Fruit fly (Drosophila melanogaster) whole organism, embryonic: ENCODE measurements around the gene synr.

Experiments used
- Blimp-1 ChIP-seq: fragments of 200-800 bp; sonication (Bioruptor generic); optimal IDR thresholded peaks from 3 replicates; lab custom pipeline; 2018; ENCODE audit warnings: missing biosample characterization, missing genetic modification characterization, mild to moderate bottlenecking, moderate library complexity, missing genetic modification reagents
- BtbVII ChIP-seq: fragments of 200-800 bp; sonication (Bioruptor generic); optimal IDR thresholded peaks from 3 replicates; lab custom pipeline; 2017; ENCODE audit warnings: missing biosample characterization, mild to moderate bottlenecking, missing genetic modification characterization
- CG10959 ChIP-seq: fragments of 200-800 bp; sonication (Bioruptor generic); IDR thresholded peaks from 2 replicates; pipeline ENCODE4 v1.3.6; 2022; ENCODE audit warnings: missing biosample characterization, missing genetic modification characterization
- CG12104 ChIP-seq: fragments of 200-800 bp; sonication (Bioruptor generic); optimal IDR thresholded peaks from 3 replicates; lab custom pipeline; 2016; ENCODE audit warnings: missing biosample characterization, missing genetic modification characterization
- CG12219 ChIP-seq: fragments of 200-800 bp; sonication (Bioruptor generic); optimal IDR thresholded peaks from 3 replicates; lab custom pipeline; 2018; ENCODE audit warnings: missing biosample characterization, mild to moderate bottlenecking, missing genetic modification characterization
- CG12299 ChIP-seq: fragments of 200-800 bp; sonication (Bioruptor generic); optimal IDR thresholded peaks from 2 replicates; lab custom pipeline; 2018; ENCODE audit warnings: missing biosample characterization, mild to moderate bottlenecking, missing genetic modification characterization
- CG13775 ChIP-seq: fragments of 200-800 bp; sonication (Bioruptor generic); optimal IDR thresholded peaks from 3 replicates; lab custom pipeline; 2017; ENCODE audit warnings: missing biosample characterization, mild to moderate bottlenecking, missing genetic modification characterization
- CG14014 ChIP-seq: fragments of 200-800 bp; sonication (Bioruptor generic); IDR thresholded peaks from 2 replicates; pipeline ENCODE4 v1.3.6; 2022; ENCODE audit warnings: missing biosample characterization, missing genetic modification characterization
- CG14667 ChIP-seq: fragments of 200-800 bp; sonication (Bioruptor generic); IDR thresholded peaks from 2 replicates; pipeline ENCODE4 v1.3.6; 2022; ENCODE audit warnings: missing biosample characterization, missing genetic modification characterization
- CG1647 ChIP-seq: fragments of 200-800 bp; sonication (Bioruptor generic); optimal IDR thresholded peaks from 3 replicates; lab custom pipeline; 2016; ENCODE audit warnings: missing biosample characterization, missing genetic modification characterization
- CG16863 ChIP-seq: fragments of 200-800 bp; sonication (Bioruptor generic); optimal IDR thresholded peaks from 3 replicates; lab custom pipeline; 2016; ENCODE audit warnings: missing biosample characterization, missing genetic modification characterization
- CG1792 ChIP-seq: fragments of 200-800 bp; sonication (Bioruptor generic); optimal IDR thresholded peaks from 2 replicates; lab custom pipeline; 2016; ENCODE audit warnings: missing biosample characterization, missing genetic modification characterization
- CG18619 ChIP-seq: fragments of 200-800 bp; sonication (Bioruptor generic); optimal IDR thresholded peaks from 3 replicates; lab custom pipeline; 2017; ENCODE audit warnings: missing biosample characterization, mild to moderate bottlenecking, missing genetic modification characterization
- CG31441 ChIP-seq: fragments of 200-800 bp; sonication (Bioruptor generic); IDR thresholded peaks from 2 replicates; pipeline ENCODE4 v1.3.6; 2022; ENCODE audit warnings: missing biosample characterization, missing genetic modification characterization
- CG32767 ChIP-seq: fragments of 200-800 bp; sonication (Bioruptor generic); IDR thresholded peaks from 2 replicates; pipeline ENCODE4 v1.3.6; 2022; ENCODE audit warnings: missing biosample characterization, missing genetic modification characterization
- CG34422 ChIP-seq: fragments of 200-800 bp; sonication (Bioruptor generic); IDR thresholded peaks from 3 replicates; pipeline ENCODE4 v1.3.6; 2022; ENCODE audit warnings: missing biosample characterization, missing genetic modification characterization
- CG6272 ChIP-seq: fragments of 200-800 bp; sonication (Bioruptor generic); IDR thresholded peaks from 2 replicates; pipeline ENCODE4 v1.3.6; 2022; ENCODE audit warnings: missing biosample characterization, missing genetic modification characterization
- CG6689 ChIP-seq: fragments of 200-800 bp; sonication (Bioruptor generic); IDR thresholded peaks from 2 replicates; pipeline ENCODE4 v1.3.6; 2022; ENCODE audit warnings: missing biosample characterization, missing genetic modification characterization
- CG7786 ChIP-seq: fragments of 200-800 bp; sonication (Bioruptor generic); optimal IDR thresholded peaks from 2 replicates; lab custom pipeline; 2016; ENCODE audit warnings: missing biosample characterization, missing genetic modification characterization
- CG8089 ChIP-seq: fragments of 200-800 bp; sonication (Bioruptor generic); optimal IDR thresholded peaks from 3 replicates; lab custom pipeline; 2016; ENCODE audit warnings: missing biosample characterization, missing genetic modification characterization
- CG9727 ChIP-seq: fragments of 200-800 bp; sonication (Bioruptor generic); optimal IDR thresholded peaks from 3 replicates; lab custom pipeline; 2017; ENCODE audit warnings: missing biosample characterization, mild to moderate bottlenecking, missing genetic modification characterization
- CG9797 ChIP-seq: fragments of 200-800 bp; sonication (Bioruptor generic); optimal IDR thresholded peaks from 3 replicates; lab custom pipeline; 2018; ENCODE audit warnings: missing biosample characterization, mild to moderate bottlenecking, missing genetic modification characterization
- CkIIα-i1 ChIP-seq: fragments of 200-800 bp; sonication (Bioruptor generic); IDR thresholded peaks from 2 replicates; pipeline ENCODE4 v1.3.6; 2022; ENCODE audit warnings: missing biosample characterization, missing genetic modification characterization
- E2f2 ChIP-seq: fragments of 200-800 bp; sonication (Bioruptor generic); IDR thresholded peaks from 2 replicates; pipeline ENCODE4 v1.3.6; 2022; ENCODE audit warnings: missing biosample characterization, missing genetic modification characterization
- Ets65A ChIP-seq: fragments of 200-800 bp; sonication (Bioruptor generic); peaks from one replicate; lab custom pipeline; 2016; ENCODE audit warnings: missing biosample characterization, missing genetic modification characterization
- HHEX ChIP-seq: fragments of 200-800 bp; sonication (Bioruptor generic); optimal IDR thresholded peaks from 3 replicates; lab custom pipeline; 2017; ENCODE audit warnings: missing biosample characterization, mild to moderate bottlenecking, missing genetic modification characterization, missing genetic modification reagents
- HmgZ ChIP-seq: fragments of 200-800 bp; sonication (Bioruptor generic); optimal IDR thresholded peaks from 2 replicates; lab custom pipeline; 2018; ENCODE audit warnings: missing biosample characterization, mild to moderate bottlenecking, missing genetic modification characterization
- MBD-R2 ChIP-seq: fragments of 200-800 bp; sonication (Bioruptor generic); IDR thresholded peaks from 2 replicates; pipeline ENCODE4 v1.3.6; 2022; ENCODE audit warnings: missing biosample characterization, missing genetic modification characterization
- Max ChIP-seq: fragments of 200-800 bp; sonication (Bioruptor generic); optimal IDR thresholded peaks from 2 replicates; lab custom pipeline; 2016; ENCODE audit warnings: missing biosample characterization, mild to moderate bottlenecking, missing genetic modification characterization
- NfI ChIP-seq: fragments of 200-800 bp; sonication (Bioruptor generic); optimal IDR thresholded peaks from 3 replicates; lab custom pipeline; 2018; ENCODE audit warnings: missing biosample characterization, mild to moderate bottlenecking, missing genetic modification characterization, moderate library complexity
- PHDP ChIP-seq: fragments of 200-800 bp; sonication (Bioruptor generic); optimal IDR thresholded peaks from 3 replicates; lab custom pipeline; 2018; ENCODE audit warnings: missing biosample characterization, mild to moderate bottlenecking, missing genetic modification characterization, moderate library complexity
- Pdp1 ChIP-seq, 2 experiments: fragments of 200-800 bp; sonication (Bioruptor generic); optimal IDR thresholded peaks; 3 replicates each; lab custom pipeline; 2016; ENCODE audit warnings: missing biosample characterization in 2 of 2, missing genetic modification characterization in 2 of 2, mild to moderate bottlenecking in 1 of 2, moderate library complexity in 1 of 2
- Scr ChIP-seq: fragments of 200-800 bp; sonication (Bioruptor generic); IDR thresholded peaks from 2 replicates; pipeline ENCODE4 v1.3.6; 2022; ENCODE audit warnings: missing biosample characterization, missing genetic modification characterization; ENCODE audit not compliant: partially characterized antibody
- Side ChIP-seq: fragments of 200-800 bp; sonication (Bioruptor generic); optimal IDR thresholded peaks from 2 replicates; lab custom pipeline; 2016; ENCODE audit warnings: missing biosample characterization, missing genetic modification characterization
- Sox100B ChIP-seq: fragments of 200-800 bp; sonication (Bioruptor generic); optimal IDR thresholded peaks from 3 replicates; lab custom pipeline; 2018; ENCODE audit warnings: missing biosample characterization, mild to moderate bottlenecking, missing genetic modification characterization
- Sox102F ChIP-seq: fragments of 200-800 bp; sonication (Bioruptor generic); optimal IDR thresholded peaks from 2 replicates; lab custom pipeline; 2018; ENCODE audit warnings: missing biosample characterization, mild to moderate bottlenecking, missing genetic modification characterization, moderate library complexity
- YL-1 ChIP-seq: fragments of 200-800 bp; sonication (Bioruptor generic); optimal IDR thresholded peaks from 3 replicates; lab custom pipeline; 2017; ENCODE audit warnings: missing biosample characterization, mild to moderate bottlenecking, missing genetic modification characterization
- amos ChIP-seq: fragments of 200-800 bp; sonication (Bioruptor generic); IDR thresholded peaks from 2 replicates; pipeline ENCODE4 v1.3.6; 2022; ENCODE audit warnings: missing biosample characterization, missing genetic modification characterization; ENCODE audit not compliant: partially characterized antibody
- dm ChIP-seq: fragments of 200-800 bp; sonication (Bioruptor generic); optimal IDR thresholded peaks from 3 replicates; lab custom pipeline; 2016; ENCODE audit warnings: missing biosample characterization, missing genetic modification characterization
- esg ChIP-seq: fragments of 200-800 bp; sonication (Bioruptor generic); conservative IDR thresholded peaks from 2 replicates; pipeline ENCODE4 v1.3.6; 2022; ENCODE audit warnings: missing biosample characterization, missing genetic modification characterization
- insv ChIP-seq, 2 experiments: fragments of 200-800 bp; sonication (Bioruptor generic); optimal IDR thresholded peaks; 3 replicates each; lab custom pipeline; 2016 to 2018; ENCODE audit warnings: missing biosample characterization in 2 of 2, missing genetic modification characterization in 2 of 2
- jing ChIP-seq: fragments of 200-800 bp; sonication (Bioruptor generic); optimal IDR thresholded peaks from 2 replicates; lab custom pipeline; 2018; ENCODE audit warnings: missing biosample characterization, mild to moderate bottlenecking, missing genetic modification characterization
- jumu ChIP-seq: fragments of 200-800 bp; sonication (Bioruptor generic); optimal IDR thresholded peaks from 3 replicates; lab custom pipeline; 2016; ENCODE audit warnings: missing biosample characterization, missing genetic modification characterization
- klu ChIP-seq: fragments of 200-800 bp; sonication (Bioruptor generic); IDR thresholded peaks from 2 replicates; pipeline ENCODE4 v1.3.6; 2022; ENCODE audit warnings: missing biosample characterization, missing genetic modification characterization
- lab ChIP-seq: fragments of 200-800 bp; sonication (Bioruptor generic); optimal IDR thresholded peaks from 3 replicates; lab custom pipeline; 2017; ENCODE audit warnings: missing biosample characterization, missing genetic modification characterization, mild to moderate bottlenecking, moderate library complexity, missing genetic modification reagents
- lola ChIP-seq, 3 experiments: fragments of >200 bp in 2 of 3; fragments of 200-800 bp in 1 of 3; sonication (Bioruptor generic) in 1 of 3; optimal IDR thresholded peaks; 2 replicates each; lab custom pipeline; 2017 to 2019; ENCODE audit warnings: missing biosample characterization in 3 of 3, missing genetic modification characterization in 3 of 3, mild to moderate bottlenecking in 1 of 3, moderate library complexity in 1 of 3
- otp ChIP-seq: fragments of 200-800 bp; sonication (Bioruptor generic); IDR thresholded peaks from 3 replicates; pipeline ENCODE4, ENCODE4 v1.3.6; 2022; ENCODE audit warnings: missing biosample characterization, missing genetic modification characterization
- pzg ChIP-seq: fragments of 200-800 bp; sonication (Bioruptor generic); optimal IDR thresholded peaks from 3 replicates; lab custom pipeline; 2018; ENCODE audit warnings: missing biosample characterization, mild to moderate bottlenecking, missing genetic modification characterization, moderate library complexity
- slou ChIP-seq: fragments of 200-800 bp; sonication (Bioruptor generic); optimal IDR thresholded peaks from 3 replicates; lab custom pipeline; 2016; ENCODE audit warnings: missing biosample characterization, missing genetic modification characterization
- stwl ChIP-seq: fragments of 200-800 bp; sonication (Bioruptor generic); optimal IDR thresholded peaks from 3 replicates; lab custom pipeline; 2018; ENCODE audit warnings: missing biosample characterization, mild to moderate bottlenecking, missing genetic modification characterization, moderate library complexity
- tio ChIP-seq: fragments of 200-800 bp; sonication (Bioruptor generic); optimal IDR thresholded peaks from 2 replicates; lab custom pipeline; 2017; ENCODE audit warnings: missing biosample characterization, missing genetic modification characterization, inconsistent platforms
- trem ChIP-seq: fragments of 200-800 bp; optimal IDR thresholded peaks from 3 replicates; lab custom pipeline; 2019; ENCODE audit warnings: missing biosample characterization, mild to moderate bottlenecking, missing genetic modification characterization, moderate library complexity
- wek ChIP-seq: fragments of 200-800 bp; sonication (Bioruptor generic); optimal IDR thresholded peaks from 3 replicates; lab custom pipeline; 2018; ENCODE audit warnings: missing biosample characterization, mild to moderate bottlenecking, missing genetic modification characterization, moderate library complexity

The synr gene

dm6 chr2L:4968767-4969166, 26.2 kb downstream of the synr start, which contains the start of the genes Scox and Polr1C (continued):
- TF ChIP-seq HHEX (GFP tag; lab: Kevin White, UChicago) (no peak), insv (GFP tag; optimal IDR thresholded peaks at IDR 0.05; lab: Kevin White, UChicago) (no peak), pzg (GFP tag; lab: Kevin White, UChicago) (peak; percentile 46), Ets65A (GFP tag; lab: Kevin White, UChicago) (no peak), CG9727 (GFP tag; lab: Kevin White, UChicago) (no peak), CG16863 (no peak), CG13775 (GFP tag; lab: Kevin White, UChicago) (no peak), stwl (tag; lab: Kevin White, UChicago) (peak; percentile 19), dm (peak; percentile 36), Sox100B (GFP tag; lab: Kevin White, UChicago) (no peak), Sox102F (GFP tag; lab: Kevin White, UChicago) (no peak), E2f2 (GFP tag; lab: Robert Waterston, UW) (peak; percentile 34; the same call in 1 of the 2 replicates), esg (GFP tag; lab: Robert Waterston, UW) (no peak), CG8089 (GFP tag; lab: Kevin White, UChicago) (no peak), Side (GFP tag; lab: Kevin White, UChicago) (no peak), YL-1 (peak; percentile 58), Blimp-1 (no peak), CG7786 (GFP tag; lab: Kevin White, UChicago) (no peak), CG9797 (GFP tag; lab: Kevin White, UChicago) (peak; percentile 55), CG32767 (no peak), Max (GFP tag; lab: Kevin White, UChicago) (peak; percentile 33), slou (no peak), CG12219 (GFP tag; lab: Kevin White, UChicago) (no peak), CG34422 (GFP tag; lab: Robert Waterston, UW) (peak; percentile 18; the same call in 1 of the 3 replicates), MBD-R2 (0 out of 2 replicates have a peak, but pooled peaks have one; percentile 33), Pdp1 (GFP tag; optimal IDR thresholded peaks at IDR 0.05; lab: Kevin White, UChicago) (no peak), Scr (GFP tag; lab: Robert Waterston, UW) (no peak), jing (no peak), CG12299 (tag; lab: Kevin White, UChicago) (no peak), wek (no peak), CG10959 (no peak), klu (GFP tag; lab: Robert Waterston, UW) (no peak), CG14014 (no peak), NfI (GFP tag; lab: Kevin White, UChicago) (no peak), CG12104 (GFP tag; lab: Kevin White, UChicago) (no peak), CG1792 (GFP tag; lab: Kevin White, UChicago) (no peak), trem (tag; lab: Kevin White, UChicago) (peak; percentile 7), CkIIα-i1 (GFP tag; lab: Robert Waterston, UW) (no peak), tio (no peak), CG6689 (GFP tag; lab: Robert Waterston, UW) (no peak)

- TF ChIP-seq CG31441 (GFP tag; lab: Robert Waterston, UW) (no peak), CG14667 (no peak), otp (GFP tag; lab: Robert Waterston, UW) (no peak), amos (no peak), CG1647 (peak; percentile 29), PHDP (tag; lab: Kevin White, UChicago) (no peak), CG16863 (no peak), BtbVII (GFP tag; lab: Kevin White, UChicago) (no peak), lola (GFP tag; optimal IDR thresholded peaks at IDR 0.05; lab: Kevin White, UChicago) (peak in 1 of 3 experiments; percentile 5), lab (no peak), jumu (GFP tag; lab: Kevin White, UChicago) (peak; percentile 40), CG18619 (GFP tag; lab: Kevin White, UChicago) (no peak), HmgZ (tag; lab: Kevin White, UChicago) (peak; percentile 50), CG6272 (GFP tag; lab: Robert Waterston, UW) (no peak)
Measured at dm6 chr2L:4971329-4971798, 28.8 kb downstream of the synr start, which contains the start of gene CG14043. Gene CG14043 (plus strand): TSS chr2L:4971702.
